Worm (Caenorhabditis elegans): ENCODE measurements around the gene ccm-2.

ccm-2 gene

ce11 chrIV:1845061-1845460, 10.6 kb downstream of the ccm-2 start:
- TF ChIP-seq M03D4.4 (tag; optimal IDR thresholded peaks at IDR 0.05) (peak; percentile 39), tbx-8 (GFP tag; optimal IDR thresholded peaks at IDR 0.05) (no peak), nhr-12 (tag; optimal IDR thresholded peaks at IDR 0.05) (no peak), elt-1 (tag; optimal IDR thresholded peaks at IDR 0.05; ENCODE audit: borderline replicate concordance, insufficient read depth) (no peak), unc-120 (tag; optimal IDR thresholded peaks at IDR 0.05; ENCODE audit: poor library complexity, severe bottlenecking) (peak; percentile 0), ces-1 (GFP tag; optimal IDR thresholded peaks at IDR 0.05) (peak; percentile 63), mls-2 (tag; optimal IDR thresholded peaks at IDR 0.05) (peak; percentile 29)

ce11 chrIV:1846451-1846850, 12.0 kb downstream of the ccm-2 start:
- TF ChIP-seq ceh-43 (GFP tag; optimal IDR thresholded peaks at IDR 0.05): no peak
- no peak for TF ChIP-seq elt-1 (tag; optimal IDR thresholded peaks at IDR 0.05; ENCODE audit: borderline replicate concordance, insufficient read depth)
- TF ChIP-seq elt-3 (tag; optimal IDR thresholded peaks at IDR 0.05): no peak
- peak; percentile 69 for TF ChIP-seq ces-1 (GFP tag; optimal IDR thresholded peaks at IDR 0.05)
- TF ChIP-seq unc-62 (GFP tag; optimal IDR thresholded peaks at IDR 0.05): no peak

ce11 chrIV:1847912-1848311, 13.5 kb downstream of the ccm-2 start, which contains the start of gene egl-4:
Gene egl-4 (plus strand): TSS chrIV:1848071.
- TF ChIP-seq ham-2 (GFP tag; optimal IDR thresholded peaks at IDR 0.05) (no peak), sem-2 (GFP tag; optimal IDR thresholded peaks at IDR 0.05) (no peak), nhr-2 (tag; optimal IDR thresholded peaks at IDR 0.05) (no peak), drap-1 (GFP tag; optimal IDR thresholded peaks at IDR 0.05) (no peak), unc-120 (tag; optimal IDR thresholded peaks at IDR 0.05; ENCODE audit: poor library complexity, severe bottlenecking) (no peak), nhr-12 (tag; optimal IDR thresholded peaks at IDR 0.05) (no peak), snpc-4 (tag; optimal IDR thresholded peaks at IDR 0.05) (no peak), mls-2 (tag; optimal IDR thresholded peaks at IDR 0.05) (no peak), elt-1 (tag; optimal IDR thresholded peaks at IDR 0.05; ENCODE audit: borderline replicate concordance, insufficient read depth) (no peak), M03D4.4 (tag; optimal IDR thresholded peaks at IDR 0.05) (no peak), blmp-1 (tag; optimal IDR thresholded peaks at IDR 0.05) (no peak)

ce11 chrIV:1853934-1854438, 19.6 kb downstream of the ccm-2 start:
- TF ChIP-seq unc-39 (tag; optimal IDR thresholded peaks at IDR 0.05) (no peak), unc-120 (tag; optimal IDR thresholded peaks at IDR 0.05; ENCODE audit: poor library complexity, severe bottlenecking) (no peak), nhr-76 (tag; optimal IDR thresholded peaks at IDR 0.05) (no peak), ceh-39 (tag; optimal IDR thresholded peaks at IDR 0.05) (no peak), zip-8 (tag; optimal IDR thresholded peaks at IDR 0.05) (no peak), mep-1 (tag; optimal IDR thresholded peaks at IDR 0.05) (no peak), mls-2 (tag; optimal IDR thresholded peaks at IDR 0.05) (no peak), flh-1 (GFP tag; optimal IDR thresholded peaks at IDR 0.05) (no peak), drap-1 (GFP tag; optimal IDR thresholded peaks at IDR 0.05) (no peak), nhr-28 (tag; optimal IDR thresholded peaks at IDR 0.05) (no peak), ztf-11 (tag; optimal IDR thresholded peaks at IDR 0.05) (no peak)

ce11 chrIV:1857866-1858271, 23.4 kb downstream of the ccm-2 start:
- TF ChIP-seq zip-8 (tag; optimal IDR thresholded peaks at IDR 0.05) (no peak), unc-39 (tag; optimal IDR thresholded peaks at IDR 0.05) (no peak), ceh-39 (tag; optimal IDR thresholded peaks at IDR 0.05) (no peak), elt-3 (tag; optimal IDR thresholded peaks at IDR 0.05) (no peak), unc-120 (tag; optimal IDR thresholded peaks at IDR 0.05; ENCODE audit: poor library complexity, severe bottlenecking) (peak; percentile 55), M03D4.4 (tag; optimal IDR thresholded peaks at IDR 0.05) (no peak), mls-2 (tag; optimal IDR thresholded peaks at IDR 0.05) (no peak), ztf-11 (tag; optimal IDR thresholded peaks at IDR 0.05) (no peak), ces-1 (GFP tag; optimal IDR thresholded peaks at IDR 0.05) (peak; percentile 26), unc-62 (GFP tag; optimal IDR thresholded peaks at IDR 0.05) (peak; percentile 19), cnd-1 (tag; optimal IDR thresholded peaks at IDR 0.05) (no peak), elt-1 (tag; optimal IDR thresholded peaks at IDR 0.05; ENCODE audit: borderline replicate concordance, insufficient read depth) (no peak), ceh-43 (GFP tag; optimal IDR thresholded peaks at IDR 0.05) (no peak), lin-32 (GFP tag; optimal IDR thresholded peaks at IDR 0.05) (no peak), nhr-2 (tag; optimal IDR thresholded peaks at IDR 0.05) (no peak), ceh-83 (GFP tag; optimal IDR thresholded peaks at IDR 0.05) (peak; percentile 30), pha-4 (tag; optimal IDR thresholded peaks at IDR 0.05) (no peak), lsy-2 (tag; optimal IDR thresholded peaks at IDR 0.05) (no peak), sptf-1 (tag; optimal IDR thresholded peaks at IDR 0.05) (no peak), bed-3 (GFP tag; optimal IDR thresholded peaks at IDR 0.05) (no peak)

Data from whole organism, mixed stage, embryonic.